Fruit fly (Drosophila melanogaster): ENCODE results near the gene Cyp4ae1.

DNA sequence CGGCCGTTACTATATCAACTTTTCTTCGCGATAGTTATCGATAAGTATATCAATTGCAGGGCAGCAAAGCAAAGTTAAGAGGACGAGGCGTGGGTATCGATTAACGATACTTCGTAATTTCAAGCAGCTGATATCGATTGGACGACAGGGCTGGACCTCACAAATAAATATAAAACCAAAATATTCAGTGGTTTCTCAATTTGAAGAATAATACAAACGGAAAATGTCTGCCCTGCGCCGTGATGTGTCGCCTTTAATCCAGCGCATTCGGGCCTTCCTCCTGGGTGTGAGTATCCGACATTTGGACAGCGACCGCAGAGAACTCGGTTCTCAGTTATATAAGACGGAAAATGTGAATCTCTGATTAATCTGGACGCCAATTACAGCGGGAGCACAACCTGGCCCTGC lies 6.4 kb upstream of the Cyp4ae1 start, which contains the start of gene ND-B14.5A:
- no peak for TF ChIP-seq usp (GFP tag; optimal IDR thresholded peaks at IDR 0.05)
- TF ChIP-seq pan (optimal IDR thresholded peaks at IDR 0.05): no peak
- TF ChIP-seq CG8478 (optimal IDR thresholded peaks at IDR 0.05): no peak
- no peak for TF ChIP-seq EcR (GFP tag; optimal IDR thresholded peaks at IDR 0.05)

Data from whole organism.